Fruit fly (Drosophila melanogaster) whole organism, prepupa: ENCODE measurements around the gene Fmr1.

ENCODE experiments used
- Blimp-1 ChIP-seq: fragments of 200-800 bp; sonication (Bioruptor generic); optimal IDR thresholded peaks from 3 replicates; lab custom pipeline; 2017; ENCODE audit warnings: missing biosample characterization, missing genetic modification characterization, mild to moderate bottlenecking, moderate library complexity, missing genetic modification reagents
- CG11902 ChIP-seq: fragments of 200-800 bp; sonication (Bioruptor generic); optimal IDR thresholded peaks from 3 replicates; lab custom pipeline; 2016; ENCODE audit warnings: missing biosample characterization, missing genetic modification characterization
- CG15336 ChIP-seq: fragments of 200-800 bp; sonication (Bioruptor generic); IDR thresholded peaks from 2 replicates; pipeline ENCODE4 v1.3.6; 2022; ENCODE audit warnings: missing biosample characterization, missing genetic modification characterization
- CG1621 ChIP-seq: fragments of 200-800 bp; sonication (Bioruptor generic); optimal IDR thresholded peaks from 3 replicates; lab custom pipeline; 2018; ENCODE audit warnings: missing biosample characterization, mild to moderate bottlenecking, missing genetic modification characterization
- CG16779 ChIP-seq: fragments of 200-800 bp; sonication (Bioruptor generic); optimal IDR thresholded peaks from 3 replicates; lab custom pipeline; 2017; ENCODE audit warnings: missing biosample characterization, mild to moderate bottlenecking, missing genetic modification characterization
- CG3032 ChIP-seq: fragments of 200-800 bp; optimal IDR thresholded peaks from 2 replicates; lab custom pipeline; 2019; ENCODE audit warnings: missing biosample characterization, mild to moderate bottlenecking, missing genetic modification characterization, moderate library complexity
- CG31627 ChIP-seq: fragments of 200-800 bp; sonication (Bioruptor generic); optimal IDR thresholded peaks from 3 replicates; lab custom pipeline; 2016; ENCODE audit warnings: missing biosample characterization, missing genetic modification characterization
- CG32006 ChIP-seq: fragments of 200-800 bp; sonication (Bioruptor generic); optimal IDR thresholded peaks from 3 replicates; lab custom pipeline; 2017; ENCODE audit warnings: missing biosample characterization, mild to moderate bottlenecking, missing genetic modification characterization
- CG34406 ChIP-seq: fragments of 200-800 bp; sonication (Bioruptor generic); optimal IDR thresholded peaks from 3 replicates; lab custom pipeline; 2016; ENCODE audit warnings: missing biosample characterization, missing genetic modification characterization
- CG4318 ChIP-seq: fragments of 200-800 bp; sonication (Bioruptor generic); optimal IDR thresholded peaks from 3 replicates; lab custom pipeline; 2017; ENCODE audit warnings: missing biosample characterization, mild to moderate bottlenecking, missing genetic modification characterization
- CG6163 ChIP-seq: fragments of 200-800 bp; sonication (Bioruptor generic); IDR thresholded peaks from 3 replicates; pipeline ENCODE4 v1.3.6; 2022; ENCODE audit warnings: missing biosample characterization, missing genetic modification characterization
- CG6276 ChIP-seq: fragments of 200-800 bp; sonication (Bioruptor generic); optimal IDR thresholded peaks from 2 replicates; lab custom pipeline; 2017; ENCODE audit warnings: missing biosample characterization, mild to moderate bottlenecking, missing genetic modification characterization
- CG6792 ChIP-seq: fragments of 200-800 bp; sonication (Bioruptor generic); optimal IDR thresholded peaks from 3 replicates; lab custom pipeline; 2016; ENCODE audit warnings: missing biosample characterization, missing genetic modification characterization
- CG6808 ChIP-seq: fragments of 200-800 bp; sonication (Bioruptor generic); optimal IDR thresholded peaks from 3 replicates; lab custom pipeline; 2017; ENCODE audit warnings: missing biosample characterization, missing genetic modification characterization, mild to moderate bottlenecking, moderate library complexity, missing genetic modification reagents
- CG6854 ChIP-seq: fragments of 200-800 bp; sonication (Bioruptor generic); optimal IDR thresholded peaks from 2 replicates; lab custom pipeline; 2017; ENCODE audit warnings: missing biosample characterization, mild to moderate bottlenecking, missing genetic modification characterization
- CG7368 ChIP-seq: fragments of 200-800 bp; sonication (Bioruptor generic); optimal IDR thresholded peaks from 3 replicates; lab custom pipeline; 2016; ENCODE audit warnings: missing biosample characterization, missing genetic modification characterization
- CG8119 ChIP-seq: fragments of 200-800 bp; sonication (Bioruptor generic); IDR thresholded peaks from 3 replicates; pipeline ENCODE4 v1.3.6; 2022; ENCODE audit warnings: missing biosample characterization, missing genetic modification characterization
- CG8319 ChIP-seq: fragments of 200-800 bp; sonication (Bioruptor generic); optimal IDR thresholded peaks from 3 replicates; lab custom pipeline; 2016; ENCODE audit warnings: missing biosample characterization, missing genetic modification characterization
- CG8632 ChIP-seq: fragments of 200-800 bp; sonication (Bioruptor generic); optimal IDR thresholded peaks from 3 replicates; lab custom pipeline; 2016; ENCODE audit warnings: missing biosample characterization, missing genetic modification characterization
- CG9139 ChIP-seq: fragments of 200-800 bp; sonication (Bioruptor generic); optimal IDR thresholded peaks from 3 replicates; lab custom pipeline; 2017; ENCODE audit warnings: missing biosample characterization, mild to moderate bottlenecking, missing genetic modification characterization
- Eip75B ChIP-seq: fragments of 200-800 bp; sonication (Bioruptor generic); optimal IDR thresholded peaks from 3 replicates; lab custom pipeline; 2016; ENCODE audit warnings: missing biosample characterization, missing genetic modification characterization
- Eip78C ChIP-seq: fragments of 200-800 bp; sonication (Bioruptor generic); peaks from one replicate; lab custom pipeline; 2016; ENCODE audit warnings: missing biosample characterization, missing genetic modification characterization
- Eip93F ChIP-seq: fragments of 200-800 bp; sonication (Bioruptor generic); optimal IDR thresholded peaks from 2 replicates; lab custom pipeline; 2016; ENCODE audit warnings: missing biosample characterization, mild to moderate bottlenecking, missing genetic modification characterization
- Hr38 ChIP-seq: sonication (Bioruptor generic); optimal IDR thresholded peaks from 2 replicates; lab custom pipeline; 2016; ENCODE audit warnings: missing biosample characterization, missing genetic modification characterization
- Lpt ChIP-seq: fragments of 200-800 bp; sonication (Bioruptor generic); optimal IDR thresholded peaks from 3 replicates; lab custom pipeline; 2016; ENCODE audit warnings: missing biosample characterization, missing genetic modification characterization
- Met ChIP-seq: fragments of 200-800 bp; sonication (Bioruptor generic); optimal IDR thresholded peaks from 3 replicates; lab custom pipeline; 2016; ENCODE audit warnings: missing biosample characterization, missing genetic modification characterization
- OdsH ChIP-seq: fragments of 200-800 bp; sonication (Bioruptor generic); optimal IDR thresholded peaks from 3 replicates; lab custom pipeline; 2016; ENCODE audit warnings: missing biosample characterization, missing genetic modification characterization
- Sox102F ChIP-seq: fragments of 200-800 bp; sonication (Bioruptor generic); optimal IDR thresholded peaks from 2 replicates; lab custom pipeline; 2016; ENCODE audit warnings: missing biosample characterization, mild to moderate bottlenecking, missing genetic modification characterization
- Sox14 ChIP-seq: fragments of 200-800 bp; sonication (Bioruptor generic); optimal IDR thresholded peaks from 3 replicates; lab custom pipeline; 2016; ENCODE audit warnings: missing biosample characterization, missing genetic modification characterization
- Sox15 ChIP-seq: fragments of 200-800 bp; sonication (Bioruptor generic); optimal IDR thresholded peaks from 3 replicates; lab custom pipeline; 2016; ENCODE audit warnings: missing biosample characterization, missing genetic modification characterization
- cyc ChIP-seq: fragments of 200-800 bp; sonication (Bioruptor generic); optimal IDR thresholded peaks from 3 replicates; lab custom pipeline; 2016; ENCODE audit warnings: missing biosample characterization, missing genetic modification characterization
- dac ChIP-seq: fragments of 200-800 bp; sonication (Bioruptor generic); optimal IDR thresholded peaks from 2 replicates; lab custom pipeline; 2017; ENCODE audit warnings: missing biosample characterization, mild to moderate bottlenecking, missing genetic modification characterization
- dsx ChIP-seq: fragments of 200-800 bp; optimal IDR thresholded peaks from 3 replicates; lab custom pipeline; 2019; ENCODE audit warnings: missing biosample characterization, mild to moderate bottlenecking, missing genetic modification characterization, moderate library complexity; ENCODE audit not compliant: poor library complexity, severe bottlenecking
- esn ChIP-seq: fragments of 200-800 bp; sonication (Bioruptor generic); optimal IDR thresholded peaks from 2 replicates; lab custom pipeline; 2016; ENCODE audit warnings: missing biosample characterization, mild to moderate bottlenecking, missing genetic modification characterization, moderate library complexity
- fd59A ChIP-seq: fragments of 200-800 bp; sonication (Bioruptor generic); optimal IDR thresholded peaks from 2 replicates; lab custom pipeline; 2017; ENCODE audit warnings: missing biosample characterization, mild to moderate bottlenecking, missing genetic modification characterization, missing genetic modification reagents
- fd85E ChIP-seq: fragments of 200-800 bp; sonication (Bioruptor generic); optimal IDR thresholded peaks from 3 replicates; lab custom pipeline; 2016; ENCODE audit warnings: missing biosample characterization, missing genetic modification characterization
- fkh ChIP-seq: fragments of 200-800 bp; sonication (Bioruptor generic); optimal IDR thresholded peaks from 3 replicates; lab custom pipeline; 2017; ENCODE audit warnings: missing biosample characterization, mild to moderate bottlenecking, missing genetic modification characterization, moderate library complexity
- lz ChIP-seq: fragments of 200-800 bp; sonication (Bioruptor generic); optimal IDR thresholded peaks from 3 replicates; lab custom pipeline; 2016; ENCODE audit warnings: missing biosample characterization, missing genetic modification characterization
- pdm3 ChIP-seq: fragments of 200-800 bp; sonication (Bioruptor generic); optimal IDR thresholded peaks from 3 replicates; lab custom pipeline; 2016; ENCODE audit warnings: missing biosample characterization, missing genetic modification characterization
- salr ChIP-seq, 2 experiments: fragments of 200-800 bp; sonication (Bioruptor generic); optimal IDR thresholded peaks; 3 replicates each; lab custom pipeline; 2016 to 2018; ENCODE audit warnings: missing biosample characterization in 2 of 2, missing genetic modification characterization in 2 of 2, mild to moderate bottlenecking in 1 of 2
- spab ChIP-seq: fragments of 200-800 bp; sonication (Bioruptor generic); optimal IDR thresholded peaks from 2 replicates; lab custom pipeline; 2017; ENCODE audit warnings: missing biosample characterization, mild to moderate bottlenecking, missing genetic modification characterization, missing genetic modification reagents
- ss ChIP-seq, 2 experiments: fragments of 200-800 bp; sonication (Bioruptor generic); optimal IDR thresholded peaks; 2 replicates in 1 of 2; 3 replicates in 1 of 2; lab custom pipeline; 2017 to 2018; ENCODE audit warnings: mild to moderate bottlenecking in 2 of 2, missing biosample characterization in 2 of 2, missing genetic modification characterization in 2 of 2, moderate library complexity in 1 of 2
- svp ChIP-seq: fragments of 200-800 bp; sonication (Bioruptor generic); peaks from one replicate; lab custom pipeline; 2016; ENCODE audit warnings: missing biosample characterization, missing genetic modification characterization
- topi ChIP-seq: fragments of 200-800 bp; sonication (Bioruptor generic); optimal IDR thresholded peaks from 3 replicates; lab custom pipeline; 2016; ENCODE audit warnings: missing biosample characterization, missing genetic modification characterization
- vri ChIP-seq: fragments of 200-800 bp; sonication (Bioruptor generic); optimal IDR thresholded peaks from 3 replicates; lab custom pipeline; 2016; ENCODE audit warnings: missing biosample characterization, mild to moderate bottlenecking, missing genetic modification characterization

Gene Fmr1

dm6 chr3R:10130091-10130490, 20.2 kb upstream of the Fmr1 start (continued):
- TF ChIP-seq CG16779 (tag; lab: Kevin White, UChicago) (no peak), CG6792 (peak; percentile 62), Blimp-1 (no peak), CG11902 (peak; percentile 32), Met (GFP tag; lab: Kevin White, UChicago) (peak; percentile 66), dsx (peak; percentile 25), topi (GFP tag; lab: Kevin White, UChicago) (peak; percentile 66), Hr38 (peak; percentile 1), Sox15 (GFP tag; lab: Kevin White, UChicago) (peak; percentile 29), dac (no peak), spab (no peak), CG15336 (peak; percentile 92), CG3032 (tag; lab: Kevin White, UChicago) (peak; percentile 17), CG8632 (peak; percentile 58), CG7368 (GFP tag; lab: Kevin White, UChicago) (no peak), cyc (GFP tag; lab: Kevin White, UChicago) (peak; percentile 54), CG6163 (GFP tag; lab: Robert Waterston, UW) (no peak; the same call in none of the 3 replicates)

DNA sequence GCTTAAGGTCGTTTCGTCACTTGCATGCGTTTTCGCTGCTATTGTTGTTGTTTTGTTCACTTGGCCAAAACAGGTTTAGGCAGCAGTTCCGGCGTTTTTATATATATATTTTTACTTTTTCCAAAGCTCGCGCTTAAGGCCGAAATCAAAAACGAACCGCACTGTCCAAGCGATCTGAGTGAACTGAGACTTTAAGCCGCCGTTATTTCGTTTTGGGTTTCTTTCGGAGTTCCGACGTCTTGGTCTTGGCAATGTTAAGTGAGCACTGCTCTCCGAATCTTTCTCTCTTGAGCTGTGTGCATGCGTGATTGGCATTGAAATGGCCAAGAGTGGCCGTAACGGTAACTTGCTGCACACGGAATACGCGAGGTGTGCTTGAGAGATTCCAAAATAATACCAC, 15.6 kb upstream of the Fmr1 start, which contains the start of gene knk:
TSS of gene knk (minus strand) at position 188 of the 400 bp plus-strand sequence.
- TF ChIP-seq pdm3 (no peak), CG7368 (GFP tag; lab: Kevin White, UChicago) (no peak), vri (GFP tag; lab: Kevin White, UChicago) (no peak), ss (GFP tag; optimal IDR thresholded peaks at IDR 0.05; lab: Kevin White, UChicago) (peak; percentile 45 to 90), CG1621 (tag; lab: Kevin White, UChicago) (peak; percentile 86), Eip75B (GFP tag; lab: Kevin White, UChicago) (peak; percentile 16), esn (peak; percentile 16), lz (GFP tag; lab: Kevin White, UChicago) (no peak), svp (GFP tag; lab: Kevin White, UChicago) (no peak), Eip78C (GFP tag; lab: Kevin White, UChicago) (peak; percentile 63), Sox15 (GFP tag; lab: Kevin White, UChicago) (no peak), CG3032 (tag; lab: Kevin White, UChicago) (no peak), Lpt (GFP tag; lab: Kevin White, UChicago) (peak; percentile 56), Eip93F (GFP tag; lab: Kevin White, UChicago) (peak; percentile 15), dsx (peak; percentile 38), CG11902 (no peak), CG6854 (GFP tag; lab: Kevin White, UChicago) (peak; percentile 70), CG6808 (GFP tag; lab: Kevin White, UChicago) (peak; percentile 34), fkh (GFP tag; lab: Kevin White, UChicago) (no peak), CG9139 (GFP tag; lab: Kevin White, UChicago) (no peak), CG6163 (GFP tag; lab: Robert Waterston, UW) (no peak), Sox102F (GFP tag; lab: Kevin White, UChicago) (peak; percentile 41)

DNA sequence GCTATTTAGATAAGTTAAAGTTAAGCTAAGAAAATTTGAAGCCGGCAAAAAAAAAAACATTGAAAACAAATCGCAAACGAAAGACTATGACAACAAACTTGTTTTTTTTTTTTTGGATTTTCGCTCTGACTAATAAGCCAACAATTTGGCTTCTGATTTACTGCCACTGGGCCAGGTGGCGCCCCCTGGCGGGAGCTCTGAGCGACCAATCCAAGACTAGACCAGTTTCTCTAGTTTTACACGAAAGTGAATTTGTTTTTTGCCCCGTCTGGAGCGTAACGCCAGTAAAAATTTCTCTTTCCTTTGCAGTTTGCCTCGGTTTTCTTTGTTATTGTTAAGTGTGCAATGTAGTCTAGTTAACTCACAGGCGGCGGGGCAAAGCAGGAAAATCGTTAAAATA, 14.8 kb upstream of the Fmr1 start:
- no peak for TF ChIP-seq CG34406
- TF ChIP-seq Blimp-1, result no peak
- no peak for TF ChIP-seq lz (GFP tag; lab: Kevin White, UChicago)
- no peak for TF ChIP-seq fd59A (GFP tag; lab: Kevin White, UChicago)
- TF ChIP-seq Eip78C (GFP tag; lab: Kevin White, UChicago), result no peak
- no peak for TF ChIP-seq Eip75B (GFP tag; lab: Kevin White, UChicago)

DNA sequence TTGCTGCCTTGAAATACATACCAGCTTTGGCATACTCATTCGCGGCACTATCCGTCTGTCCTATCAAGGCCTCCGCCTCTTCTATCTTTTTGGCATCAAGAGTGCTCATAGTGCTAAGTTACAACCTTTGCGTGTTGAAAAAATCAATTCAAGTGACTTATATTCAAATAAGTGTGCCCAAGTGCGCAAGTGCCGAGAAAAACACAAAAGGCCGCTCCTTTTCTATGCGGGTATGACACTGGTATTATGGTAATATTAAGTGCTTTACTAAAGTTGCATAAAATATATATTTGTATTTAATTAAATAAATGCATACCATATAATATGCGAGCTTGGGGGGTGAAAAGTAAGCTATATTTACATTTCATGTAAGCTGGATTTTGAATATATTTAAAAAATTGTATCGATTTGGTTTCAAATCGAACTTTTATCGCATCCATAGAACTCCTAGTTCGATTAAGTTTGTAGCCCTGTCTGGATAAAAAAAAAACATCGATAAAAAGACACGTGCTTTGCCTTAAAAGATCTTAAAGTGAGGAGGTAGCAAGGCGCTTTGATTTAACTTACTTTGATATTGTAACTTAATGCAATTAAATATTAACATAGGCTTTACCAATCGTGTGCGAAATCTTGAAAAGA, 11.5 kb upstream of the Fmr1 start, which contains the start of the genes gammaSnap2 and ATPsynepsilonL:
TSS of gene gammaSnap2 (minus strand) at position 135 of the 639 bp plus-strand sequence.
TSS of gene ATPsynepsilonL (plus strand) at position 508 of the 639 bp plus-strand sequence.
- no peak for TF ChIP-seq CG4318
- no peak for TF ChIP-seq CG16779 (tag; lab: Kevin White, UChicago)
- TF ChIP-seq dac, result no peak
- TF ChIP-seq fd85E, result no peak
- TF ChIP-seq fkh (GFP tag; lab: Kevin White, UChicago), result no peak
- no peak for TF ChIP-seq CG8632
- TF ChIP-seq CG9139 (GFP tag; lab: Kevin White, UChicago), result no peak
- TF ChIP-seq CG32006 (GFP tag; lab: Kevin White, UChicago), result no peak
- no peak for TF ChIP-seq Eip78C (GFP tag; lab: Kevin White, UChicago)
- TF ChIP-seq CG6276, result no peak
- TF ChIP-seq cyc (GFP tag; lab: Kevin White, UChicago), result no peak
- no peak for TF ChIP-seq Sox14 (GFP tag; lab: Kevin White, UChicago)
- no peak for TF ChIP-seq CG31627 (GFP tag; lab: Kevin White, UChicago)
- no peak for TF ChIP-seq OdsH (GFP tag; lab: Kevin White, UChicago)
- TF ChIP-seq CG7368 (GFP tag; lab: Kevin White, UChicago), result no peak
- no peak for TF ChIP-seq CG8119
- no peak for TF ChIP-seq salr (GFP tag; optimal IDR thresholded peaks at IDR 0.05; lab: Kevin White, UChicago)
- TF ChIP-seq CG1621 (tag; lab: Kevin White, UChicago), result no peak
- TF ChIP-seq CG8319, result no peak
